Fruit fly (Drosophila melanogaster): ENCODE results near the gene CG8814.

CG8814 gene

DNA sequence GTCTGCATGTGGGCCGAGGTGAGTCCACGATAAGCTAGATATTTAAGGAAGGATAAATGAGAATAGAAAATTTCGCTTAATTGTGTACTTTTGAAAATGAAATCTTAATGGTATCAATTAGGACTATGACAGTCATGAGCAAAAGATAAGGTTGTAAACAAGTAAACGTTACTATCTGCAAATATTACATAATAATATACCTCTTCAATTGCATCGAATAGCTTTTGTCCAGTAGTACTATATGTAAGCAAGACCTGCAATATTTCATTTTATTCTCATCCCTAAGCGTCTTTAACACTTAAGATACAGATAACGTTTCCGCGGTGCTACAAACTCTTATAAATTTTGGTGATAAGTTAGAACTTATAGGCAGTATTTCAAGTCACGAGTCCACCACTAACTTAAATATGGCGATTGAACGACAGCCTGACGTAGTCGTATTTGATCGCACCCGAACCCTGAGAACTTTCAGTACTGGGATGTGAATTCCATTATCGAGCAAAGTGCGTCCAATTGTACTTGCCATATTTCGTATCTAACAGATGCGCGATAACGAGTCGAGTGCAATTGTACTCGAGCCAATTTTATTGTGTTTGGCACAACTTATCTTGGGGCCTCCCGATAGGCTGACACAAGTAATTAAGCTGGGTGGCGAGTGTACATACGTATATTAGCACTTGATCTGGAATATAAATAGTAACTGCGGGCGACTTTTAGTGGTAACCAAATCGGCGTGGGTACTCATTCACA lies 9.0 kb upstream of the CG8814 start:
- TF ChIP-seq rn (GFP tag; IDR thresholded peaks at IDR 0.05) (no peak), CG13204 (GFP tag; optimal IDR thresholded peaks at IDR 0.05) (no peak), CG14655 (GFP tag; optimal IDR thresholded peaks at IDR 0.05) (no peak), CG15710 (tag; optimal IDR thresholded peaks at IDR 0.05) (no peak), CG17806 (tag; optimal IDR thresholded peaks at IDR 0.05) (no peak), CG4496 (GFP tag; IDR thresholded peaks at IDR 0.05) (no peak), Pif1A (GFP tag; optimal IDR thresholded peaks at IDR 0.05) (no peak), CG8159 (tag; optimal IDR thresholded peaks at IDR 0.05) (no peak), CG34367 (tag; optimal IDR thresholded peaks at IDR 0.05) (no peak), CG8301 (tag; optimal IDR thresholded peaks at IDR 0.05) (no peak), Ets98B (GFP tag; IDR thresholded peaks at IDR 0.05) (no peak), fd96Ca (GFP tag; IDR thresholded peaks at IDR 0.05) (no peak), EcR (GFP tag; optimal IDR thresholded peaks at IDR 0.05) (no peak), CG9948 (tag; optimal IDR thresholded peaks at IDR 0.05) (no peak)

DNA sequence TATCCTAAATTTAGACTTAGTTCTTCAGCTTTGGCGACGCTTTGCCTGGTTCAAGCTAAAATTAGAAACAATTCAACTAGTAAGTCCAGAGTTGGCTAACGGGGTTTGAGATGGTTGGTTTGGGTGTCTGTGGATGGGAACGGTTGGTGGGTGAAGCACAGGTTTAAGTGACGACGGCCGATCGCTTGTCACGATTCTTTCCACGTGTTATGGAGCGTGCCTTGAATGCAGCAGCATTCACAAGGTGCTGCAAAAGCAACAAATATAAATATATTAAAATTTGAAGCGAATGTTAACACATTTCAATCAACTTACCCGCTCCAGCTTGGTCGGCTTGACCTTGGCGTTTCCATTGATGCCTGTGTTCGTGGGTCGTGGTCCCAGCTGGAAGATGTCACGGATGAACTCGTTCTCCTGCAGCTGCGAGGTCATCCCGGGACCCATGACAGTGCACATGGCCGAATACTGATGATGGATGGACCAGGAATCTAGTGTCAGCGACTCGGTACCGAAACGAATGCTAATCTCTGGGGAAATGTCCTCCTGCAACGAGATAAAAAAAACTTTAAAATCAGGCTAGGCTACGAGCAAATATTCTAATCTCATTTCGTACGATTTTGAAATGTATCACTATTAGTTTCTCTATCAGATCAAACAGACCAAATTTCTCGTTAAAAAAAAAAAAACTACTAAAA lies 5.5 kb upstream of the CG8814 start, which contains the start of gene CG8813:
Gene CG8813 (plus strand): TSS at position 645 of the 695 bp plus-strand sequence.
- TF ChIP-seq fd96Ca (GFP tag; IDR thresholded peaks at IDR 0.05) = no peak
- no peak for TF ChIP-seq CG15710 (tag; optimal IDR thresholded peaks at IDR 0.05)
- TF ChIP-seq Pif1A (GFP tag; optimal IDR thresholded peaks at IDR 0.05) = no peak
- no peak for TF ChIP-seq CG17806 (tag; optimal IDR thresholded peaks at IDR 0.05)
- no peak for TF ChIP-seq CG8159 (tag; optimal IDR thresholded peaks at IDR 0.05)
- TF ChIP-seq CG13204 (GFP tag; optimal IDR thresholded peaks at IDR 0.05) = no peak
- TF ChIP-seq EcR (GFP tag; optimal IDR thresholded peaks at IDR 0.05) = no peak
- no peak for TF ChIP-seq CG34367 (tag; optimal IDR thresholded peaks at IDR 0.05)
- TF ChIP-seq CG8301 (tag; optimal IDR thresholded peaks at IDR 0.05) = no peak
- no peak for TF ChIP-seq CG9948 (tag; optimal IDR thresholded peaks at IDR 0.05)
- TF ChIP-seq CG14655 (GFP tag; optimal IDR thresholded peaks at IDR 0.05) = no peak

dm6 chr2L:2872309-2872932 lies 2.3 kb upstream of the CG8814 start:
- TF ChIP-seq Ets98B (GFP tag; IDR thresholded peaks at IDR 0.05) = peak; percentile 32; the same call in 1 of the 2 replicates
- TF ChIP-seq Pif1B (GFP tag; optimal IDR thresholded peaks at IDR 0.05) = no peak
- no peak for TF ChIP-seq CG8159 (tag; optimal IDR thresholded peaks at IDR 0.05)
- no peak for TF ChIP-seq rn (GFP tag; IDR thresholded peaks at IDR 0.05)
- TF ChIP-seq CG9948 (tag; optimal IDR thresholded peaks at IDR 0.05) = no peak
- no peak for TF ChIP-seq CG32121 (GFP tag; IDR thresholded peaks at IDR 0.05)

dm6 chr2L:2872968-2873728 lies 1.5 kb upstream of the CG8814 start:
- TF ChIP-seq CG10348 (GFP tag; IDR thresholded peaks at IDR 0.05) = no peak
- TF ChIP-seq Ets98B (GFP tag; IDR thresholded peaks at IDR 0.05) = peak; percentile 20; the same call in 1 of the 2 replicates
- TF ChIP-seq CG8159 (tag; optimal IDR thresholded peaks at IDR 0.05) = peak; percentile 42
- TF ChIP-seq Pif1B (GFP tag; optimal IDR thresholded peaks at IDR 0.05) = peak; percentile 1
- peak; percentile 27 for TF ChIP-seq CG15710 (tag; optimal IDR thresholded peaks at IDR 0.05)
- TF ChIP-seq CG8301 (tag; optimal IDR thresholded peaks at IDR 0.05) = peak; percentile 0
- TF ChIP-seq CG13204 (GFP tag; optimal IDR thresholded peaks at IDR 0.05) = no peak
- no peak for TF ChIP-seq CG14655 (GFP tag; optimal IDR thresholded peaks at IDR 0.05)
- no peak; the same call in 2 of the 3 replicates for TF ChIP-seq CG4496 (GFP tag; IDR thresholded peaks at IDR 0.05)
- no peak for TF ChIP-seq rn (GFP tag; IDR thresholded peaks at IDR 0.05)
- TF ChIP-seq EcR (GFP tag; optimal IDR thresholded peaks at IDR 0.05) = peak; percentile 1
- TF ChIP-seq D1 (tag; optimal IDR thresholded peaks at IDR 0.05) = no peak
- peak; percentile 32 for TF ChIP-seq CG9948 (tag; optimal IDR thresholded peaks at IDR 0.05)
- 0 out of 2 replicates have a peak, but pooled peaks have one; percentile 47 for TF ChIP-seq CG32121 (GFP tag; IDR thresholded peaks at IDR 0.05)
- TF ChIP-seq CG12605 (GFP tag; IDR thresholded peaks at IDR 0.05) = no peak
- TF ChIP-seq Pif1A (GFP tag; optimal IDR thresholded peaks at IDR 0.05) = peak; percentile 22
- peak; percentile 37 for TF ChIP-seq Snoo (tag; optimal IDR thresholded peaks at IDR 0.05)
- no peak for TF ChIP-seq CG17806 (tag; optimal IDR thresholded peaks at IDR 0.05)
- no peak for TF ChIP-seq CG34367 (tag; optimal IDR thresholded peaks at IDR 0.05)
- peak; percentile 48; the same call in 1 of the 3 replicates for TF ChIP-seq fd96Ca (GFP tag; IDR thresholded peaks at IDR 0.05)
- no peak for TF ChIP-seq gl (tag; optimal IDR thresholded peaks at IDR 0.05)

DNA sequence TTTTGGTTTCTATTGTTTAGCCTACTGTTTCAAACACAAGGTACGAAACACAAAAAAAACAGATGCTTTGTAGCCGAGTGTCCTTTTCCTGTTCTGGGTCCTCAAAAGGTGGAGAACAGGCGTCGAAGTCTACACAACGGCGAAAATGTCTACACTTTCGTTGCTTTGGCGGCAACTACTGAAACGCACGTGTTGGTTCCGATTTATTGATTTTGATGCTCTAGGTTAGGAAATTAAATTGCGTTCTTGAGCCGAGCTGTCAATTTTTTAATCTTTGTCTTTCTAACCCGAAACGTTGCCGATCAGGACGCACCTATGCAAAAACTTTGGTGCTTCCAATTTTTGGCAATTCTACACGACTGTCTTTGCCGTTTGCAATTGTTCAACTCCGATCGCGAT lies 962 bp upstream of the CG8814 start:
- TF ChIP-seq Pif1A (GFP tag; optimal IDR thresholded peaks at IDR 0.05) = no peak
- no peak for TF ChIP-seq CG8159 (tag; optimal IDR thresholded peaks at IDR 0.05)
- TF ChIP-seq CG8301 (tag; optimal IDR thresholded peaks at IDR 0.05) = no peak
- no peak for TF ChIP-seq gl (tag; optimal IDR thresholded peaks at IDR 0.05)
- TF ChIP-seq CG12605 (GFP tag; IDR thresholded peaks at IDR 0.05) = no peak
- no peak for TF ChIP-seq Snoo (tag; optimal IDR thresholded peaks at IDR 0.05)
- no peak for TF ChIP-seq CG32121 (GFP tag; IDR thresholded peaks at IDR 0.05)
- no peak for TF ChIP-seq CG34367 (tag; optimal IDR thresholded peaks at IDR 0.05)
- no peak for TF ChIP-seq CG17806 (tag; optimal IDR thresholded peaks at IDR 0.05)
- TF ChIP-seq Ets98B (GFP tag; IDR thresholded peaks at IDR 0.05) = no peak
- no peak for TF ChIP-seq CG4496 (GFP tag; IDR thresholded peaks at IDR 0.05)
- TF ChIP-seq CG13204 (GFP tag; optimal IDR thresholded peaks at IDR 0.05) = no peak
- no peak for TF ChIP-seq fd96Ca (GFP tag; IDR thresholded peaks at IDR 0.05)
- TF ChIP-seq D1 (tag; optimal IDR thresholded peaks at IDR 0.05) = no peak
- TF ChIP-seq EcR (GFP tag; optimal IDR thresholded peaks at IDR 0.05) = no peak
- no peak for TF ChIP-seq Pif1B (GFP tag; optimal IDR thresholded peaks at IDR 0.05)
